Worm (Caenorhabditis elegans): ENCODE results near the gene glt-7.

The glt-7 gene

DNA sequence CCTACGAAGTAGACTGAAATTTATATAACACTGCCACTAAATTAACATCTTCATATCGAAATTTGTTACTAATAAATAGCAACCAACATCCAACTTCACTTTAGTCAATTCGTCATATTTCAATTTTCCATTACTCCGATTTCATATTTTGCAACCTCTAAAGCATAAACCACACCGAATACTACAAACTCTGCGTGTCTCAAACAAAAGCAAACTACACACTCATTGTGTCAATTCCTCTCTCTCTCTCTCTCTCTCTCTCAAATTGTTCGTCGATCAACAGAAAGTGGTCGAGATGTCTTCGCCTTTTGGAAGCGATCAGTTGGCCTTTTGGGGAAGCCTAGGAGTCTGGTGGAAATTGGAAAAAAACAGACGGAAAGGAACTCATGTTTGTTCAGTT is 27.4 kb upstream of the glt-7 start:
- TF ChIP-seq alr-1 (tag; optimal IDR thresholded peaks at IDR 0.05) (no peak), nhr-77 (tag; optimal IDR thresholded peaks at IDR 0.05) (no peak), crh-2 (tag; optimal IDR thresholded peaks at IDR 0.05) (no peak), elt-3 (tag; optimal IDR thresholded peaks at IDR 0.05) (no peak), sma-9 (GFP tag; optimal IDR thresholded peaks at IDR 0.05) (no peak), sma-9 (tag; optimal IDR thresholded peaks at IDR 0.05) (no peak), ztf-1 (GFP tag; conservative IDR thresholded peaks at IDR 0.05) (no peak)

DNA sequence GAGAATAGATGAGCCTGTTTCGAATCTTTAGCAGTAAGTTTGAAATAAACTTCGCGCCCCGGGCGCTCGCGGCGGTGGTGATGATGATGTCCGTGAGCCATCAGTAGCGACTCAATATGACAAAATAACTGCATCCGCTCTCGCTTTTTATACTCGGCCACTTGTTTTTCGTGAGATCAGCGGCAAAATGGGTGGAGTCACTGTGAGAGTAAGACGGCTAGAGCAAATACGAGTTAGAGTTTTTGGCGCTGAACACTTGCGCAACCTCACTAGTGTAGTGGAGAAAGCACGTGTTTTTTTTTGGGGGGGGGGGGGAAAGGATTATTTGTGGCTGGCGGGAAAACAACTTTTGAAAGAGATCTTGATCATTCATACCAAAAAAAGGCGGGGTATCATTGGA is 25.6 kb upstream of the glt-7 start, which contains the start of gene W03G1.5:
Gene W03G1.5, minus strand, starts transcription at position 101 of the 400 bp plus-strand sequence.
- TF ChIP-seq fos-1 (tag; optimal IDR thresholded peaks at IDR 0.05) = no peak
- no peak for TF ChIP-seq nhr-21 (tag; optimal IDR thresholded peaks at IDR 0.05)
- peak; percentile 10 for TF ChIP-seq unc-55 (GFP tag; optimal IDR thresholded peaks at IDR 0.05)

DNA sequence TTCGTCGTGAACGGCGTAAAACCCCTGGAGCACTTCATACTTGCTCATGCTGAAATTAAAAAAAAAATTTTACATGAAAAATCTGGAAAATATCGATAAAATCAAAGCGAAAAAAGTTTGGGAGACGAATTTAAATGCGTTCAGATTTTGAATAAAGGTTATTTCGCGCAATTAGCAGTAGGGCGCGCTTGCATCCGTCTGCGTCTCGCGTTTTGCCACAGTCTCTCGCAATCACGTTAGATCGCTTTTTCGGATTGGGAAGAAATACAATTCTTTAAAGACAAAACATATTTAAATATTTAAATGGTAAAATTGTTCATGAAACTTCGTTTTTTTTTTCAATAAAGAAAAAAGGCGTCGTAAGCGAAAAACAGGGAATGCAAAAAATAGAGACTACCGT is 12.5 kb upstream of the glt-7 start, which contains the start of gene pig-1:
Gene pig-1, minus strand, starts transcription at position 49 of the 400 bp plus-strand sequence.
- TF ChIP-seq skn-1 (tag; optimal IDR thresholded peaks at IDR 0.05) = no peak
- no peak for TF ChIP-seq elt-1 (tag; optimal IDR thresholded peaks at IDR 0.05)
- peak; percentile 57 for TF ChIP-seq sma-3 (GFP tag; optimal IDR thresholded peaks at IDR 0.05)
- TF ChIP-seq nhr-129 (tag; optimal IDR thresholded peaks at IDR 0.05) = peak; percentile 27
- TF ChIP-seq zag-1 (tag; optimal IDR thresholded peaks at IDR 0.05) = no peak
- no peak for TF ChIP-seq ztf-4 (tag; optimal IDR thresholded peaks at IDR 0.05)
- peak; percentile 65 for TF ChIP-seq crh-2 (tag; optimal IDR thresholded peaks at IDR 0.05)
- TF ChIP-seq fos-1 (tag; optimal IDR thresholded peaks at IDR 0.05) = no peak
- TF ChIP-seq egl-27 (tag; optimal IDR thresholded peaks at IDR 0.05) = peak; percentile 30
- TF ChIP-seq mdl-1 (tag; optimal IDR thresholded peaks at IDR 0.05) = peak in 1 of 2 experiments; percentile 52
- no peak for TF ChIP-seq ZK546.5 (tag; optimal IDR thresholded peaks at IDR 0.05)
- peak; percentile 24 to 86 for TF ChIP-seq lsy-2 (tag; optimal IDR thresholded peaks at IDR 0.05)
- no peak for TF ChIP-seq lin-13 (GFP tag; optimal IDR thresholded peaks at IDR 0.05)
- TF ChIP-seq blmp-1 (tag; optimal IDR thresholded peaks at IDR 0.05; ENCODE audit: insufficient read depth) = no peak
- no peak for TF ChIP-seq nhr-23 (tag; optimal IDR thresholded peaks at IDR 0.05)
- TF ChIP-seq alr-1 (tag; optimal IDR thresholded peaks at IDR 0.05) = no peak
- no peak for TF ChIP-seq dmd-4 (tag; optimal IDR thresholded peaks at IDR 0.05)
- peak; percentile 90 for TF ChIP-seq gmeb-1 (tag; optimal IDR thresholded peaks at IDR 0.05)
- no peak for TF ChIP-seq F13H6.1 (tag; optimal IDR thresholded peaks at IDR 0.05)
- TF ChIP-seq ztf-1 (GFP tag; conservative IDR thresholded peaks at IDR 0.05) = no peak
- no peak for TF ChIP-seq peb-1 (tag; optimal IDR thresholded peaks at IDR 0.05)
- no peak for TF ChIP-seq snpc-4 (tag; optimal IDR thresholded peaks at IDR 0.05)
- no peak for TF ChIP-seq R02D3.7 (tag; optimal IDR thresholded peaks at IDR 0.05)
- TF ChIP-seq sma-9 (GFP tag; optimal IDR thresholded peaks at IDR 0.05) = peak; percentile 61
- no peak for TF ChIP-seq sma-9 (tag; optimal IDR thresholded peaks at IDR 0.05)
- TF ChIP-seq C34F6.9 (tag; optimal IDR thresholded peaks at IDR 0.05) = peak; percentile 74
- TF ChIP-seq nhr-237 (tag; optimal IDR thresholded peaks at IDR 0.05) = no peak
- TF ChIP-seq nhr-6 (tag; optimal IDR thresholded peaks at IDR 0.05) = no peak
- no peak for TF ChIP-seq nhr-25 (tag; optimal IDR thresholded peaks at IDR 0.05)
- no peak for TF ChIP-seq nhr-77 (tag; optimal IDR thresholded peaks at IDR 0.05)
- TF ChIP-seq lin-11 (tag; optimal IDR thresholded peaks at IDR 0.05) = peak; percentile 50
- TF ChIP-seq unc-39 (tag; optimal IDR thresholded peaks at IDR 0.05) = no peak
- TF ChIP-seq mbf-1 (tag; optimal IDR thresholded peaks at IDR 0.05) = no peak
- peak; percentile 53 for TF ChIP-seq nhr-21 (tag; optimal IDR thresholded peaks at IDR 0.05)
- no peak for TF ChIP-seq nhr-10 (tag; optimal IDR thresholded peaks at IDR 0.05)
- no peak for TF ChIP-seq Y55F3AM.14 (GFP tag; optimal IDR thresholded peaks at IDR 0.05)
- no peak for TF ChIP-seq unc-62 (GFP tag; optimal IDR thresholded peaks at IDR 0.05)
- no peak for TF ChIP-seq elt-3 (tag; optimal IDR thresholded peaks at IDR 0.05)
- TF ChIP-seq nhr-11 (tag; optimal IDR thresholded peaks at IDR 0.05) = no peak
- no peak for TF ChIP-seq ztf-11 (tag; optimal IDR thresholded peaks at IDR 0.05)
- TF ChIP-seq sem-4 (tag; optimal IDR thresholded peaks at IDR 0.05) = peak; percentile 28
- peak; percentile 14 for TF ChIP-seq mab-5 (tag; optimal IDR thresholded peaks at IDR 0.05)
- no peak for TF ChIP-seq ceh-82 (tag; optimal IDR thresholded peaks at IDR 0.05)
- no peak for TF ChIP-seq nhr-12 (tag; optimal IDR thresholded peaks at IDR 0.05)
- no peak for TF ChIP-seq aly-2 (tag; optimal IDR thresholded peaks at IDR 0.05)
- peak; percentile 71 for TF ChIP-seq unc-55 (GFP tag; optimal IDR thresholded peaks at IDR 0.05)
- TF ChIP-seq ceh-16 (tag; optimal IDR thresholded peaks at IDR 0.05) = peak; percentile 15
- TF ChIP-seq lin-39 (tag; optimal IDR thresholded peaks at IDR 0.05) = no peak
- TF ChIP-seq ama-1 (optimal IDR thresholded peaks at IDR 0.05) = no peak
